Fruit fly (Drosophila melanogaster) whole organism, adult: ENCODE data around the gene lectin-30A.

ENCODE experiments used
- CG11617 ChIP-seq: fragments of 200-800 bp; sonication (Bioruptor generic); optimal IDR thresholded peaks from 2 replicates; lab custom pipeline; 2017; ENCODE audit warnings: mild to moderate bottlenecking, missing biosample characterization, missing genetic modification reagents, missing genetic modification characterization
- CG12768 ChIP-seq: fragments of 200-800 bp; sonication (Bioruptor generic); optimal IDR thresholded peaks from 2 replicates; lab custom pipeline; 2017; ENCODE audit warnings: missing biosample characterization, missing genetic modification characterization, mild to moderate bottlenecking, moderate library complexity, missing genetic modification reagents
- CG14711 ChIP-seq: fragments of 200-800 bp; sonication (Bioruptor generic); optimal IDR thresholded peaks from 2 replicates; lab custom pipeline; 2018; ENCODE audit warnings: missing biosample characterization, mild to moderate bottlenecking, missing genetic modification characterization, moderate library complexity
- CG1620 ChIP-seq: fragments of 200-800 bp; sonication (Bioruptor generic); optimal IDR thresholded peaks from 2 replicates; lab custom pipeline; 2016; ENCODE audit warnings: missing biosample characterization, missing genetic modification characterization
- CG33017 ChIP-seq: fragments of 200-800 bp; sonication (Bioruptor generic); optimal IDR thresholded peaks from 2 replicates; lab custom pipeline; 2018; ENCODE audit warnings: missing biosample characterization, mild to moderate bottlenecking, missing genetic modification characterization, moderate library complexity
- CG5204 ChIP-seq: fragments of 200-800 bp; sonication (Bioruptor generic); optimal IDR thresholded peaks from 2 replicates; lab custom pipeline; 2016; ENCODE audit warnings: missing biosample characterization, missing genetic modification characterization
- CG7045 ChIP-seq: fragments of 200-800 bp; sonication (Bioruptor generic); optimal IDR thresholded peaks from 2 replicates; lab custom pipeline; 2017; ENCODE audit warnings: missing biosample characterization, mild to moderate bottlenecking, missing genetic modification characterization
- CG7101 ChIP-seq: fragments of 200-800 bp; sonication (Bioruptor generic); optimal IDR thresholded peaks from 2 replicates; lab custom pipeline; 2018; ENCODE audit warnings: missing biosample characterization, mild to moderate bottlenecking, missing genetic modification characterization, moderate library complexity
- Clk ChIP-seq: fragments of 200-800 bp; sonication (Bioruptor generic); optimal IDR thresholded peaks from 2 replicates; lab custom pipeline; 2017; ENCODE audit warnings: missing biosample characterization, missing genetic modification characterization
- Crg-1 ChIP-seq: fragments of 200-800 bp; sonication (Bioruptor generic); optimal IDR thresholded peaks from 2 replicates; lab custom pipeline; 2016; ENCODE audit warnings: missing biosample characterization, missing genetic modification characterization
- Hr96 ChIP-seq: fragments of 200-800 bp; sonication (Bioruptor generic); optimal IDR thresholded peaks from 2 replicates; lab custom pipeline; 2016; ENCODE audit warnings: missing biosample characterization, missing genetic modification characterization
- Mnt ChIP-seq: fragments of 200-800 bp; sonication (Bioruptor generic); optimal IDR thresholded peaks from 2 replicates; lab custom pipeline; 2016; ENCODE audit warnings: missing biosample characterization, mild to moderate bottlenecking, missing genetic modification characterization
- bab1 ChIP-seq: fragments of 200-800 bp; sonication (Bioruptor generic); optimal IDR thresholded peaks from 3 replicates; lab custom pipeline; 2019; ENCODE audit warnings: missing biosample characterization, mild to moderate bottlenecking, missing genetic modification characterization, moderate library complexity
- cic ChIP-seq: fragments of 200-800 bp; sonication (Bioruptor generic); optimal IDR thresholded peaks from 2 replicates; lab custom pipeline; 2017; ENCODE audit warnings: missing biosample characterization, mild to moderate bottlenecking, missing genetic modification characterization, moderate library complexity
- cnc ChIP-seq, 2 experiments: fragments of >200 bp; optimal IDR thresholded peaks; 2 replicates each; lab custom pipeline; 2017
- kay ChIP-seq: fragments of 200-800 bp; sonication (Bioruptor generic); peaks from one replicate; lab custom pipeline; 2016; ENCODE audit warnings: missing biosample characterization, missing genetic modification characterization, borderline replicate concordance
- ovo ChIP-seq: fragments of 200-800 bp; sonication (Bioruptor generic); optimal IDR thresholded peaks from 2 replicates; lab custom pipeline; 2016; ENCODE audit warnings: missing biosample characterization, missing genetic modification characterization
- pad ChIP-seq: fragments of 200-800 bp; sonication (Bioruptor generic); optimal IDR thresholded peaks from 3 replicates; lab custom pipeline; 2017; ENCODE audit warnings: missing biosample characterization, missing genetic modification characterization, mild to moderate bottlenecking, moderate library complexity, missing genetic modification reagents
- tj ChIP-seq: fragments of 200-800 bp; sonication (Bioruptor generic); optimal IDR thresholded peaks from 3 replicates; lab custom pipeline; 2017; ENCODE audit warnings: missing biosample characterization, mild to moderate bottlenecking, missing genetic modification characterization, moderate library complexity
- toe ChIP-seq: fragments of 200-800 bp; sonication (Bioruptor generic); optimal IDR thresholded peaks from 2 replicates; lab custom pipeline; 2016; ENCODE audit warnings: missing biosample characterization, missing genetic modification characterization

Gene lectin-30A

dm6 chr2L:9254754-9255153, at the start of gene lectin-30A:
Gene lectin-30A, minus strand, starts transcription at chr2L:9254854.
- no peak for TF ChIP-seq Mnt
- no peak for TF ChIP-seq CG1620
- no peak for TF ChIP-seq toe (GFP tag; lab: Kevin White, UChicago)
- no peak for TF ChIP-seq cic (GFP tag; lab: Kevin White, UChicago)
- TF ChIP-seq kay, result no peak
- no peak for TF ChIP-seq CG5204 (GFP tag; lab: Kevin White, UChicago)
- TF ChIP-seq CG12768 (GFP tag; lab: Kevin White, UChicago), result no peak
- TF ChIP-seq CG7101 (tag; lab: Kevin White, UChicago), result no peak
- no peak for TF ChIP-seq ovo (GFP tag; lab: Kevin White, UChicago)
- TF ChIP-seq pad (GFP tag; lab: Kevin White, UChicago), result no peak
- no peak for TF ChIP-seq CG14711
- TF ChIP-seq tj (GFP tag; lab: Kevin White, UChicago), result no peak
- no peak for TF ChIP-seq Crg-1 (GFP tag; lab: Kevin White, UChicago)
- no peak for TF ChIP-seq CG7045 (GFP tag; lab: Kevin White, UChicago)
- TF ChIP-seq Hr96 (GFP tag; lab: Kevin White, UChicago), result no peak

DNA sequence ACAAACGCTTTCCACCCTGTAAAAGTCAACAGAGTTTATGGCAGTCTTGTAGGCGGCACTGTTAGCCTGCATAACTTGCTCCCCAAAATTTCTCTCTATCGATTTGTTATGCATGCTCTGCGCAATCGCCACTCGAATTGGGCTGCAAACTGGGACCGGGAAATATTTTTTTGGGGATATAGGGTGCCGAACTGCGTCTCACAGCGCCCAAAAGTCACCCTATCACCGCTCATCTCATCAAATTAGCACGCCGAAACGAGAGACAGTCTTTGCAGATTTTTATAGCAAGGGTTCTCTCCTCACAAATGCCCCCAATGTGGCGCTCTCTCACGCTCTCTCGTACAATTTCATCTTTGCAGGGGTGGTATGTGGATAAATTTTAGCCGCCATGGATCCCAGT, 17.5 kb upstream of the lectin-30A start:
- TF ChIP-seq cnc (optimal IDR thresholded peaks at IDR 0.05; lab: Kevin White, UChicago), result no peak

dm6 chr2L:9266060-9266459, 11.4 kb upstream of the lectin-30A start:
- TF ChIP-seq CG5204 (GFP tag; lab: Kevin White, UChicago) (no peak), cnc (optimal IDR thresholded peaks at IDR 0.05; lab: Kevin White, UChicago) (no peak), CG7101 (tag; lab: Kevin White, UChicago) (no peak), Mnt (no peak), ovo (GFP tag; lab: Kevin White, UChicago) (no peak), Hr96 (GFP tag; lab: Kevin White, UChicago) (no peak), CG11617 (GFP tag; lab: Kevin White, UChicago) (no peak), cic (GFP tag; lab: Kevin White, UChicago) (no peak), kay (no peak), tj (GFP tag; lab: Kevin White, UChicago) (no peak), CG14711 (no peak), Crg-1 (GFP tag; lab: Kevin White, UChicago) (no peak)

dm6 chr2L:9256316-9256715, 1.7 kb upstream of the lectin-30A start, which contains the start of gene Ggamma30A:
Gene Ggamma30A, plus strand, starts transcription at chr2L:9256563.
- TF ChIP-seq CG1620 (no peak), cic (GFP tag; lab: Kevin White, UChicago) (no peak), kay (no peak), CG12768 (GFP tag; lab: Kevin White, UChicago) (peak; percentile 15), Clk (GFP tag; lab: Kevin White, UChicago) (no peak), pad (GFP tag; lab: Kevin White, UChicago) (no peak), CG7045 (GFP tag; lab: Kevin White, UChicago) (no peak)

DNA sequence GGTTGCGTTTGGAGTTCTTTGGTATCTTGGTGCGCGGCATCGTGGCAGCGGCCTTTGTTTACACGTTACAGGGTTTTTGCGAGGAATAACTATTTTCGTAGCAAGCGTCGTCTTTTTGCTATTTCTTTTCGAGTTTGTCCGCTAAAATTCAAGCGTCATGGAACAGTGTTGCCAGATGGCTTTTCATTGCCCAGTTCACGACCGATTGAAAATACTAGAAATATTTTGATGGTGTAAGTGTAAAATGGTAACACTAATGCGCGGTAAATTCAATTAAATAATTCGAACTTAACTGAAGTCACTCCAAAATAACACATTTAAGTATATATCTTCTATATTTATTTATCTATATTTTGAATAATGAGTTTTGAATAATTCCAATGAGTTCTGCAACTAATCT, 1.7 kb downstream of the lectin-30A start, which contains the start of gene borr:
TSS of gene borr (minus strand) at position 172 of the 400 bp plus-strand sequence.
- TF ChIP-seq toe (GFP tag; lab: Kevin White, UChicago) (no peak), kay (peak; percentile 33), Mnt (no peak), CG33017 (no peak), CG14711 (no peak), cic (GFP tag; lab: Kevin White, UChicago) (no peak), CG11617 (GFP tag; lab: Kevin White, UChicago) (no peak), Clk (GFP tag; lab: Kevin White, UChicago) (no peak), tj (GFP tag; lab: Kevin White, UChicago) (no peak)

DNA sequence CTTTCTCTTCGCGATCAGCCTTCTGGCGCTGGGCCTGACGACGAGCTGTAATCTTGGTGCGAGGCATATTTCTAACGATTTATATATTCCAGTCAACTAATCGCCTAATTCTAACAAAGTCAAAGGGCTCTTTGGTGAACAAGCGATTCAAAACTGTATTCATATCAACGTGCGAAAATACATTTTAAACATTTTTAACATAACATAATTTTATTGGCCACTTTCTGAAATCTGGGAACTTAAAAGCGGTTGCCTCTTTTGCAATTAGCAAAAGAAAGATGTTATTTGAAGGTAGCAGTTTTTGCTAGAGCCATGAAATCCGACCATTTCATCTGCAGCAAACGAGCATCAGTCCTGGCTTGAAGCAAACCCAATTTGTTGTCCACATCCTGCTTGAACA, 3.7 kb downstream of the lectin-30A start, which contains the start of gene aust:
TSS of gene aust (minus strand) at position 101 of the 400 bp plus-strand sequence.
- TF ChIP-seq CG33017, result no peak
- no peak for TF ChIP-seq tj (GFP tag; lab: Kevin White, UChicago)
- no peak for TF ChIP-seq toe (GFP tag; lab: Kevin White, UChicago)
- TF ChIP-seq kay, result no peak
- no peak for TF ChIP-seq CG1620
- no peak for TF ChIP-seq CG7045 (GFP tag; lab: Kevin White, UChicago)
- no peak for TF ChIP-seq CG12768 (GFP tag; lab: Kevin White, UChicago)
- no peak for TF ChIP-seq CG5204 (GFP tag; lab: Kevin White, UChicago)
- no peak for TF ChIP-seq Clk (GFP tag; lab: Kevin White, UChicago)
- TF ChIP-seq CG7101 (tag; lab: Kevin White, UChicago), result no peak
- TF ChIP-seq bab1 (GFP tag; lab: Kevin White, UChicago), result no peak
- TF ChIP-seq ovo (GFP tag; lab: Kevin White, UChicago), result no peak
- TF ChIP-seq CG14711, result no peak
- no peak for TF ChIP-seq Mnt
- TF ChIP-seq Hr96 (GFP tag; lab: Kevin White, UChicago), result no peak
- TF ChIP-seq Crg-1 (GFP tag; lab: Kevin White, UChicago), result no peak
- no peak for TF ChIP-seq CG11617 (GFP tag; lab: Kevin White, UChicago)
- no peak for TF ChIP-seq cic (GFP tag; lab: Kevin White, UChicago)
- no peak for TF ChIP-seq cnc (optimal IDR thresholded peaks at IDR 0.05; lab: Kevin White, UChicago)

DNA sequence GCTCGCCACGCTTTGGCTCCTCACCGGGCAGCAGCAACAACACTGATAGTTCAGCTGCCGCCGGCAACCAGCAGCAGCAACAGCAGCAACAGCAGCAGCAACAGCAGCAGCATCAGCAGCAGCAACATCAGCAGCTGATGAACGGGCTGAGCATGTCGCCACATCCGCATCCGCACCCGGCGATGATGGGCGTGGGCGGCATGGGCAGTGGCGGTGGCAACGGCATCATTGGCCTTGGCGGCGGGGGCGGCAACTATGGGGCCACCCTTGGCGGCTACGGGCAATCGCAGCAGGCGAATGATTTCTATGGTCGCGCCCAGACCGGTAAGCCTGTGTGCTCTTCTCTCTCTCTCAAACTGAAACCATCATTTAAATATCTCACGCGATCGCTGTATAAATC, 10.4 kb downstream of the lectin-30A start:
- TF ChIP-seq ovo (GFP tag; lab: Kevin White, UChicago) (no peak), Hr96 (GFP tag; lab: Kevin White, UChicago) (no peak), CG7101 (tag; lab: Kevin White, UChicago) (no peak), CG14711 (no peak), CG1620 (no peak), bab1 (GFP tag; lab: Kevin White, UChicago) (no peak), Mnt (no peak), cic (GFP tag; lab: Kevin White, UChicago) (no peak), kay (no peak), tj (GFP tag; lab: Kevin White, UChicago) (no peak), Clk (GFP tag; lab: Kevin White, UChicago) (no peak), CG7045 (GFP tag; lab: Kevin White, UChicago) (no peak), pad (GFP tag; lab: Kevin White, UChicago) (no peak), toe (GFP tag; lab: Kevin White, UChicago) (no peak), Crg-1 (GFP tag; lab: Kevin White, UChicago) (no peak), CG11617 (GFP tag; lab: Kevin White, UChicago) (no peak)
